Fruit fly (Drosophila melanogaster): Measurements from ENCODE around the gene CG15734.

CG15734 gene

dm6 chrX:12103740-12104139 is 16.9 kb upstream of the CG15734 start, which contains the start of gene CG11356:
Gene CG11356 (minus strand): TSS chrX:12103840.
- TF ChIP-seq gsb (GFP tag; IDR thresholded peaks at IDR 0.05) (no peak), Rfx (GFP tag; IDR thresholded peaks at IDR 0.05) (peak; percentile 30; the same call in 1 of the 2 replicates)

DNA sequence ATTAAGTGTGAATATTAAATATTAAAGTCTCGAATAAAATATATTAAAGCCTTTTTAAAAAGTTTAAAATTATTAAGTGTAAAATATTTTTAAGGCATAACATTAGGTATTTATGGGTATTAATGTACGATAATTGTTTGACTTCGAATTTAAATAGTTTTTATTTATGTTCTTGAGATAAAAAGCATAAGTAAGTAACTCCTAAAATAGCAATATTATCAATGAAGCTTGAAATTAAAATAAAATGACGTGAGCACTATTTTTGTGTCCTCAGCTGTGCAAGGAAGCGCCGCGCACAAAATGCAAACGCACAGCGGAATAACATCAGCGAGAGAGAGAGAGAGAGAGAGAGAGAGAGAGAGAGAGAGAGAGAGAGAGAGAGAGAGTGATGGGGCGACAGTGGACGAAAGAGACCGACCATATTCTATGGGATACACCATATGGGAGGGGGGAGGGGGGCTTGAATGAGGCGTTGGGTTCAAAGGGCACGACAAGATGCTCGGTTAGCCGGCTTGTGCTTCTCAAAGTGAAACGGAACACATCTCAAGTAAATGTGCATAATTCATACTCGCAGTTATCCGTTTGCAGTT is 3.5 kb upstream of the CG15734 start:
- TF ChIP-seq D (optimal IDR thresholded peaks at IDR 0.05) (no peak), D (GFP tag; optimal IDR thresholded peaks at IDR 0.05) (peak; percentile 2), CG7786 (GFP tag; optimal IDR thresholded peaks at IDR 0.05) (no peak), CG3163 (GFP tag; optimal IDR thresholded peaks at IDR 0.05) (no peak), CG17328 (GFP tag; IDR thresholded peaks at IDR 0.05) (peak; percentile 33; the same call in 1 of the 2 replicates), Tbp (GFP tag; optimal IDR thresholded peaks at IDR 0.05) (no peak), CG10462 (GFP tag; optimal IDR thresholded peaks at IDR 0.05) (no peak), Opbp (GFP tag; IDR thresholded peaks at IDR 0.05; ENCODE audit: partially characterized antibody) (no peak), CG2202 (tag; optimal IDR thresholded peaks at IDR 0.05) (no peak), dati (GFP tag; IDR thresholded peaks at IDR 0.05) (no peak), Hsf (GFP tag; optimal IDR thresholded peaks at IDR 0.05) (no peak), CG2875 (GFP tag; optimal IDR thresholded peaks at IDR 0.05) (no peak), Neu2 (GFP tag; optimal IDR thresholded peaks at IDR 0.05; ENCODE audit: borderline replicate concordance) (no peak), pnt (GFP tag; optimal IDR thresholded peaks at IDR 0.05) (no peak), Dip2 (GFP tag; IDR thresholded peaks at IDR 0.05) (no peak), gem (tag; optimal IDR thresholded peaks at IDR 0.05) (peak; percentile 70), tll (GFP tag; optimal IDR thresholded peaks at IDR 0.05) (no peak), Nf-YA (GFP tag; IDR thresholded peaks at IDR 0.05) (no peak), CG32532 (GFP tag; IDR thresholded peaks at IDR 0.05) (no peak; the same call in 1 of the 2 replicates), CG4328 (GFP tag; optimal IDR thresholded peaks at IDR 0.05) (no peak), CG7839 (tag; optimal IDR thresholded peaks at IDR 0.05) (peak; percentile 34), crc (GFP tag; optimal IDR thresholded peaks at IDR 0.05) (no peak), ftz-f1 (GFP tag; optimal IDR thresholded peaks at IDR 0.05) (no peak), CG6854 (GFP tag; optimal IDR thresholded peaks at IDR 0.05) (no peak), p53 (GFP tag; optimal IDR thresholded peaks at IDR 0.05) (no peak), ind (GFP tag; optimal IDR thresholded peaks at IDR 0.05) (no peak), emc (GFP tag; optimal IDR thresholded peaks at IDR 0.05) (no peak), stc (GFP tag; IDR thresholded peaks at IDR 0.05) (no peak), CG16813 (GFP tag; IDR thresholded peaks at IDR 0.05; ENCODE audit: partially characterized antibody) (no peak), btn (GFP tag; optimal IDR thresholded peaks at IDR 0.05) (no peak), Fer2 (tag; optimal IDR thresholded peaks at IDR 0.05) (no peak), gcm2 (GFP tag; optimal IDR thresholded peaks at IDR 0.05) (no peak), repo (GFP tag; optimal IDR thresholded peaks at IDR 0.05) (no peak), CG10274 (GFP tag; optimal IDR thresholded peaks at IDR 0.05) (no peak), Hey (tag; optimal IDR thresholded peaks at IDR 0.05) (no peak), Atf-2 (GFP tag; optimal IDR thresholded peaks at IDR 0.05) (no peak), pros (GFP tag; optimal IDR thresholded peaks at IDR 0.05) (no peak), MBD-R2 (GFP tag; IDR thresholded peaks at IDR 0.05) (no peak), Doc3 (GFP tag; IDR thresholded peaks at IDR 0.05; ENCODE audit: partially characterized antibody) (no peak), CG18476 (GFP tag; optimal IDR thresholded peaks at IDR 0.05) (no peak), CG10366 (GFP tag; IDR thresholded peaks at IDR 0.05) (no peak), pzg (GFP tag; optimal IDR thresholded peaks at IDR 0.05) (no peak), oc (tag; optimal IDR thresholded peaks at IDR 0.05) (no peak), CG30020 (tag; optimal IDR thresholded peaks at IDR 0.05) (no peak), Ravus (GFP tag; IDR thresholded peaks at IDR 0.05) (no peak), schlank (tag; optimal IDR thresholded peaks at IDR 0.05) (no peak), Lpt (GFP tag; optimal IDR thresholded peaks at IDR 0.05) (no peak), H2.0 (GFP tag; IDR thresholded peaks at IDR 0.05) (no peak)

Measured in whole organism, embryonic.